Fruit fly (Drosophila melanogaster) whole organism, prepupa: ENCODE results near the gene pasi2.
A peak's percentile ranks its signal among the peaks of the same experiment; 100 is the strongest.

Source experiments
- CG10631 ChIP-seq: fragments of 200-800 bp; sonication (Bioruptor generic); optimal IDR thresholded peaks from 2 replicates; lab custom pipeline; 2016; ENCODE audit warnings: missing biosample characterization, missing genetic modification characterization
- CG10669 ChIP-seq: fragments of 200-800 bp; sonication (Bioruptor generic); optimal IDR thresholded peaks from 3 replicates; lab custom pipeline; 2018; ENCODE audit warnings: missing biosample characterization, mild to moderate bottlenecking, missing genetic modification characterization, moderate library complexity
- CG11762 ChIP-seq: fragments of 200-800 bp; sonication (Bioruptor generic); optimal IDR thresholded peaks from 3 replicates; lab custom pipeline; 2016; ENCODE audit warnings: missing biosample characterization, missing genetic modification characterization; ENCODE audit not compliant: insufficient read depth
- CG11902 ChIP-seq: fragments of 200-800 bp; sonication (Bioruptor generic); optimal IDR thresholded peaks from 3 replicates; lab custom pipeline; 2016; ENCODE audit warnings: missing biosample characterization, missing genetic modification characterization
- CG15336 ChIP-seq: fragments of 200-800 bp; sonication (Bioruptor generic); IDR thresholded peaks from 2 replicates; pipeline ENCODE4 v1.3.6; 2022; ENCODE audit warnings: missing biosample characterization, missing genetic modification characterization
- CG16779 ChIP-seq: fragments of 200-800 bp; sonication (Bioruptor generic); optimal IDR thresholded peaks from 3 replicates; lab custom pipeline; 2017; ENCODE audit warnings: missing biosample characterization, mild to moderate bottlenecking, missing genetic modification characterization
- CG3032 ChIP-seq: fragments of 200-800 bp; optimal IDR thresholded peaks from 2 replicates; lab custom pipeline; 2019; ENCODE audit warnings: missing biosample characterization, mild to moderate bottlenecking, missing genetic modification characterization, moderate library complexity
- CG31627 ChIP-seq: fragments of 200-800 bp; sonication (Bioruptor generic); optimal IDR thresholded peaks from 3 replicates; lab custom pipeline; 2016; ENCODE audit warnings: missing biosample characterization, missing genetic modification characterization
- CG34406 ChIP-seq: fragments of 200-800 bp; sonication (Bioruptor generic); optimal IDR thresholded peaks from 3 replicates; lab custom pipeline; 2016; ENCODE audit warnings: missing biosample characterization, missing genetic modification characterization
- CG4318 ChIP-seq: fragments of 200-800 bp; sonication (Bioruptor generic); optimal IDR thresholded peaks from 3 replicates; lab custom pipeline; 2017; ENCODE audit warnings: missing biosample characterization, mild to moderate bottlenecking, missing genetic modification characterization
- CG6163 ChIP-seq: fragments of 200-800 bp; sonication (Bioruptor generic); IDR thresholded peaks from 3 replicates; pipeline ENCODE4 v1.3.6; 2022; ENCODE audit warnings: missing biosample characterization, missing genetic modification characterization
- CG6792 ChIP-seq: fragments of 200-800 bp; sonication (Bioruptor generic); optimal IDR thresholded peaks from 3 replicates; lab custom pipeline; 2016; ENCODE audit warnings: missing biosample characterization, missing genetic modification characterization
- CG6808 ChIP-seq: fragments of 200-800 bp; sonication (Bioruptor generic); optimal IDR thresholded peaks from 3 replicates; lab custom pipeline; 2017; ENCODE audit warnings: missing biosample characterization, missing genetic modification characterization, mild to moderate bottlenecking, moderate library complexity, missing genetic modification reagents
- CG6854 ChIP-seq: fragments of 200-800 bp; sonication (Bioruptor generic); optimal IDR thresholded peaks from 2 replicates; lab custom pipeline; 2017; ENCODE audit warnings: missing biosample characterization, mild to moderate bottlenecking, missing genetic modification characterization
- CG7368 ChIP-seq: fragments of 200-800 bp; sonication (Bioruptor generic); optimal IDR thresholded peaks from 3 replicates; lab custom pipeline; 2016; ENCODE audit warnings: missing biosample characterization, missing genetic modification characterization
- CG8119 ChIP-seq: fragments of 200-800 bp; sonication (Bioruptor generic); IDR thresholded peaks from 3 replicates; pipeline ENCODE4 v1.3.6; 2022; ENCODE audit warnings: missing biosample characterization, missing genetic modification characterization
- CG8319 ChIP-seq: fragments of 200-800 bp; sonication (Bioruptor generic); optimal IDR thresholded peaks from 3 replicates; lab custom pipeline; 2016; ENCODE audit warnings: missing biosample characterization, missing genetic modification characterization
- CG8632 ChIP-seq: fragments of 200-800 bp; sonication (Bioruptor generic); optimal IDR thresholded peaks from 3 replicates; lab custom pipeline; 2016; ENCODE audit warnings: missing biosample characterization, missing genetic modification characterization
- CG9139 ChIP-seq: fragments of 200-800 bp; sonication (Bioruptor generic); optimal IDR thresholded peaks from 3 replicates; lab custom pipeline; 2017; ENCODE audit warnings: missing biosample characterization, mild to moderate bottlenecking, missing genetic modification characterization
- Eip75B ChIP-seq: fragments of 200-800 bp; sonication (Bioruptor generic); optimal IDR thresholded peaks from 3 replicates; lab custom pipeline; 2016; ENCODE audit warnings: missing biosample characterization, missing genetic modification characterization
- Eip78C ChIP-seq: fragments of 200-800 bp; sonication (Bioruptor generic); peaks from one replicate; lab custom pipeline; 2016; ENCODE audit warnings: missing biosample characterization, missing genetic modification characterization
- Eip93F ChIP-seq: fragments of 200-800 bp; sonication (Bioruptor generic); optimal IDR thresholded peaks from 2 replicates; lab custom pipeline; 2016; ENCODE audit warnings: missing biosample characterization, mild to moderate bottlenecking, missing genetic modification characterization
- Ets21C ChIP-seq: fragments of 200-800 bp; sonication (Bioruptor generic); optimal IDR thresholded peaks from 3 replicates; lab custom pipeline; 2016; ENCODE audit warnings: missing biosample characterization, missing genetic modification characterization
- Gug ChIP-seq: fragments of 200-800 bp; sonication (Bioruptor generic); IDR thresholded peaks from 2 replicates; pipeline ENCODE4 v1.3.6; 2022; ENCODE audit warnings: missing biosample characterization, missing genetic modification characterization
- Hr38 ChIP-seq: sonication (Bioruptor generic); optimal IDR thresholded peaks from 2 replicates; lab custom pipeline; 2016; ENCODE audit warnings: missing biosample characterization, missing genetic modification characterization
- Hr39 ChIP-seq: fragments of 200-800 bp; sonication (Bioruptor generic); optimal IDR thresholded peaks from 2 replicates; lab custom pipeline; 2016; ENCODE audit warnings: missing biosample characterization, missing genetic modification characterization
- Hr4 ChIP-seq: fragments of 200-800 bp; sonication (Bioruptor generic); optimal IDR thresholded peaks from 3 replicates; lab custom pipeline; 2016; ENCODE audit warnings: missing biosample characterization, missing genetic modification characterization
- Lpt ChIP-seq: fragments of 200-800 bp; sonication (Bioruptor generic); optimal IDR thresholded peaks from 3 replicates; lab custom pipeline; 2016; ENCODE audit warnings: missing biosample characterization, missing genetic modification characterization
- OdsH ChIP-seq: fragments of 200-800 bp; sonication (Bioruptor generic); optimal IDR thresholded peaks from 3 replicates; lab custom pipeline; 2016; ENCODE audit warnings: missing biosample characterization, missing genetic modification characterization
- Sox102F ChIP-seq: fragments of 200-800 bp; sonication (Bioruptor generic); optimal IDR thresholded peaks from 2 replicates; lab custom pipeline; 2016; ENCODE audit warnings: missing biosample characterization, mild to moderate bottlenecking, missing genetic modification characterization
- Sox14 ChIP-seq: fragments of 200-800 bp; sonication (Bioruptor generic); optimal IDR thresholded peaks from 3 replicates; lab custom pipeline; 2016; ENCODE audit warnings: missing biosample characterization, missing genetic modification characterization
- Sox15 ChIP-seq: fragments of 200-800 bp; sonication (Bioruptor generic); optimal IDR thresholded peaks from 3 replicates; lab custom pipeline; 2016; ENCODE audit warnings: missing biosample characterization, missing genetic modification characterization
- achi ChIP-seq: fragments of 200-800 bp; sonication (Bioruptor generic); optimal IDR thresholded peaks from 3 replicates; lab custom pipeline; 2016; ENCODE audit warnings: missing biosample characterization, missing genetic modification characterization
- cyc ChIP-seq: fragments of 200-800 bp; sonication (Bioruptor generic); optimal IDR thresholded peaks from 3 replicates; lab custom pipeline; 2016; ENCODE audit warnings: missing biosample characterization, missing genetic modification characterization
- dac ChIP-seq: fragments of 200-800 bp; sonication (Bioruptor generic); optimal IDR thresholded peaks from 2 replicates; lab custom pipeline; 2017; ENCODE audit warnings: missing biosample characterization, mild to moderate bottlenecking, missing genetic modification characterization
- dsx ChIP-seq: fragments of 200-800 bp; optimal IDR thresholded peaks from 3 replicates; lab custom pipeline; 2019; ENCODE audit warnings: missing biosample characterization, mild to moderate bottlenecking, missing genetic modification characterization, moderate library complexity; ENCODE audit not compliant: poor library complexity, severe bottlenecking
- esn ChIP-seq: fragments of 200-800 bp; sonication (Bioruptor generic); optimal IDR thresholded peaks from 2 replicates; lab custom pipeline; 2016; ENCODE audit warnings: missing biosample characterization, mild to moderate bottlenecking, missing genetic modification characterization, moderate library complexity
- fd59A ChIP-seq: fragments of 200-800 bp; sonication (Bioruptor generic); optimal IDR thresholded peaks from 2 replicates; lab custom pipeline; 2017; ENCODE audit warnings: missing biosample characterization, mild to moderate bottlenecking, missing genetic modification characterization, missing genetic modification reagents
- fd85E ChIP-seq: fragments of 200-800 bp; sonication (Bioruptor generic); optimal IDR thresholded peaks from 3 replicates; lab custom pipeline; 2016; ENCODE audit warnings: missing biosample characterization, missing genetic modification characterization
- fkh ChIP-seq: fragments of 200-800 bp; sonication (Bioruptor generic); optimal IDR thresholded peaks from 3 replicates; lab custom pipeline; 2017; ENCODE audit warnings: missing biosample characterization, mild to moderate bottlenecking, missing genetic modification characterization, moderate library complexity
- lz ChIP-seq: fragments of 200-800 bp; sonication (Bioruptor generic); optimal IDR thresholded peaks from 3 replicates; lab custom pipeline; 2016; ENCODE audit warnings: missing biosample characterization, missing genetic modification characterization
- net ChIP-seq: fragments of 200-800 bp; sonication (Bioruptor generic); optimal IDR thresholded peaks from 3 replicates; lab custom pipeline; 2016; ENCODE audit warnings: missing biosample characterization, missing genetic modification characterization
- pdm3 ChIP-seq: fragments of 200-800 bp; sonication (Bioruptor generic); optimal IDR thresholded peaks from 3 replicates; lab custom pipeline; 2016; ENCODE audit warnings: missing biosample characterization, missing genetic modification characterization
- spab ChIP-seq: fragments of 200-800 bp; sonication (Bioruptor generic); optimal IDR thresholded peaks from 2 replicates; lab custom pipeline; 2017; ENCODE audit warnings: missing biosample characterization, mild to moderate bottlenecking, missing genetic modification characterization, missing genetic modification reagents
- ss ChIP-seq, 2 experiments: fragments of 200-800 bp; sonication (Bioruptor generic); optimal IDR thresholded peaks; 2 replicates in 1 of 2; 3 replicates in 1 of 2; lab custom pipeline; 2017 to 2018; ENCODE audit warnings: mild to moderate bottlenecking in 2 of 2, missing biosample characterization in 2 of 2, missing genetic modification characterization in 2 of 2, moderate library complexity in 1 of 2
- svp ChIP-seq: fragments of 200-800 bp; sonication (Bioruptor generic); peaks from one replicate; lab custom pipeline; 2016; ENCODE audit warnings: missing biosample characterization, missing genetic modification characterization
- vri ChIP-seq: fragments of 200-800 bp; sonication (Bioruptor generic); optimal IDR thresholded peaks from 3 replicates; lab custom pipeline; 2016; ENCODE audit warnings: missing biosample characterization, mild to moderate bottlenecking, missing genetic modification characterization

pasi2 gene

DNA sequence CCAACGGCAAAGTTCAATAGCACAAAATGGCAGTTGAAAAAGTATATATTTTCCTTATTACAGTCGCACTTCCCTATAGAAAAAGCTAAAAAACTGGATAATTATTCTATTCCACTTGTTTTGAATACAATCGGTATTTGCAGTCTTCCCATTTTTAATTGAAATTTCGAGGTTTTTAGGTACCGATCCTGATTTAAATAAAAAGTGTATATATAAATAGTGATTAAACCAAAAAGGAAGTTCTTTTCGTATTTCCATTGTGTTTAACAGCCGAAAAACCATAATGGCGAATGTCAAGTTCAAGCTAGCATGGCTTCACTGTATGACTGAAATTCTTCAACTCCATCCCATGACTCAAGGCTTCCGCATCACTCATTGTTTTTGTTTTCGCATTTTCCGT lies 11.6 kb downstream of the pasi2 start (continued):
- TF ChIP-seq fd59A (GFP tag; lab: Kevin White, UChicago) (peak; percentile 49), achi (GFP tag; lab: Kevin White, UChicago) (peak; percentile 20), Ets21C (GFP tag; lab: Kevin White, UChicago) (no peak), CG15336 (GFP tag; lab: Robert Waterston, UW) (peak; percentile 33), svp (GFP tag; lab: Kevin White, UChicago) (peak; percentile 74), Lpt (GFP tag; lab: Kevin White, UChicago) (no peak), dac (GFP tag; lab: Kevin White, UChicago) (no peak), Hr4 (peak; percentile 55), Sox15 (GFP tag; lab: Kevin White, UChicago) (peak; percentile 23), net (peak; percentile 13), CG6808 (GFP tag; lab: Kevin White, UChicago) (peak; percentile 42), lz (GFP tag; lab: Kevin White, UChicago) (peak; percentile 46), CG6792 (GFP tag; lab: Kevin White, UChicago) (peak; percentile 57)

- TF ChIP-seq Eip93F (GFP tag; lab: Kevin White, UChicago): no peak
- peak; percentile 82 for TF ChIP-seq Gug
- peak; percentile 92 for TF ChIP-seq net
- TF ChIP-seq Eip75B (GFP tag; lab: Kevin White, UChicago): peak; percentile 90
- no peak for TF ChIP-seq Hr38 (GFP tag; lab: Kevin White, UChicago)
- TF ChIP-seq svp (GFP tag; lab: Kevin White, UChicago): peak; percentile 93
- TF ChIP-seq Sox102F: peak; percentile 82
- peak; percentile 93 for TF ChIP-seq pdm3 (GFP tag; lab: Kevin White, UChicago)
- peak; percentile 77 for TF ChIP-seq Sox15 (GFP tag; lab: Kevin White, UChicago)
- peak; percentile 74 for TF ChIP-seq cyc (GFP tag; lab: Kevin White, UChicago)
- peak; percentile 74 for TF ChIP-seq CG4318
- TF ChIP-seq spab (GFP tag; lab: Kevin White, UChicago): peak; percentile 89
- peak; percentile 91 for TF ChIP-seq CG10669
- peak; percentile 77 for TF ChIP-seq CG31627 (GFP tag; lab: Kevin White, UChicago)
- peak; percentile 79 for TF ChIP-seq Hr39
- peak; percentile 75 for TF ChIP-seq fd85E (GFP tag; lab: Kevin White, UChicago)
- TF ChIP-seq CG8119 (GFP tag; lab: Robert Waterston, UW): peak; percentile 86
- peak; percentile 78 to 90 for TF ChIP-seq ss (GFP tag; optimal IDR thresholded peaks at IDR 0.05; lab: Kevin White, UChicago)
- peak; percentile 84 for TF ChIP-seq lz (GFP tag; lab: Kevin White, UChicago)
- peak; percentile 89 for TF ChIP-seq dsx (GFP tag; lab: Kevin White, UChicago)
- peak; percentile 87 for TF ChIP-seq CG7368 (GFP tag; lab: Kevin White, UChicago)
- peak; percentile 89 for TF ChIP-seq fd59A (GFP tag; lab: Kevin White, UChicago)
- peak; percentile 90 for TF ChIP-seq Lpt (GFP tag; lab: Kevin White, UChicago)
- TF ChIP-seq CG6163: peak; percentile 90
- TF ChIP-seq vri (GFP tag; lab: Kevin White, UChicago): peak; percentile 44
- TF ChIP-seq OdsH (GFP tag; lab: Kevin White, UChicago): peak; percentile 91
- TF ChIP-seq CG11902 (GFP tag; lab: Kevin White, UChicago): peak; percentile 74
- TF ChIP-seq Sox14 (GFP tag; lab: Kevin White, UChicago): peak; percentile 90
- peak; percentile 89 for TF ChIP-seq CG6792 (GFP tag; lab: Kevin White, UChicago)
- TF ChIP-seq CG11762 (GFP tag; lab: Kevin White, UChicago): peak; percentile 89
- peak; percentile 90 for TF ChIP-seq CG34406 (GFP tag; lab: Kevin White, UChicago)
- TF ChIP-seq fkh (GFP tag; lab: Kevin White, UChicago): no peak
- TF ChIP-seq achi (GFP tag; lab: Kevin White, UChicago): peak; percentile 92
- TF ChIP-seq CG9139 (GFP tag; lab: Kevin White, UChicago): peak; percentile 70
- peak; percentile 89 for TF ChIP-seq CG3032
- TF ChIP-seq CG10631 (GFP tag; lab: Kevin White, UChicago): peak; percentile 93
- TF ChIP-seq CG6808 (GFP tag; lab: Kevin White, UChicago): peak; percentile 89
- peak; percentile 85 for TF ChIP-seq CG8319 (GFP tag; lab: Kevin White, UChicago)
- peak; percentile 98 for TF ChIP-seq Eip78C (GFP tag; lab: Kevin White, UChicago)
- peak; percentile 88 for TF ChIP-seq CG8632
- TF ChIP-seq CG16779 (tag; lab: Kevin White, UChicago): peak; percentile 85
- TF ChIP-seq dac (GFP tag; lab: Kevin White, UChicago): peak; percentile 56
- TF ChIP-seq esn: peak; percentile 89
- peak; percentile 36 for TF ChIP-seq CG6854 (GFP tag; lab: Kevin White, UChicago)
Measured at dm6 chr3R:9347702-9348378, 12.9 kb downstream of the pasi2 start.
